Worm (Caenorhabditis elegans): ENCODE measurements around the gene T14G10.8.

T14G10.8 gene

ce11 chrIV:10144909-10145308, 1.9 kb downstream of the T14G10.8 start:
- TF ChIP-seq rnt-1 (tag; optimal IDR thresholded peaks at IDR 0.05) (no peak), K09A11.1 (tag; optimal IDR thresholded peaks at IDR 0.05; ENCODE audit: insufficient read depth) (no peak), hlh-6 (tag; optimal IDR thresholded peaks at IDR 0.05) (no peak), ahr-1 (tag; optimal IDR thresholded peaks at IDR 0.05) (no peak), madf-2 (tag; optimal IDR thresholded peaks at IDR 0.05) (no peak), dmd-4 (tag; optimal IDR thresholded peaks at IDR 0.05; ENCODE audit: borderline replicate concordance) (no peak), ztf-16 (tag; optimal IDR thresholded peaks at IDR 0.05) (no peak)

ce11 chrIV:10144487-10144886, 2.3 kb downstream of the T14G10.8 start:
- TF ChIP-seq pag-3 (tag; optimal IDR thresholded peaks at IDR 0.05; ENCODE audit: borderline replicate concordance) = no peak
- no peak for TF ChIP-seq madf-2 (tag; optimal IDR thresholded peaks at IDR 0.05)
- TF ChIP-seq fkh-10 (GFP tag; optimal IDR thresholded peaks at IDR 0.05) = no peak
- TF ChIP-seq unc-3 (GFP tag; conservative IDR thresholded peaks at IDR 0.05) = no peak
- no peak for TF ChIP-seq unc-3 (tag; optimal IDR thresholded peaks at IDR 0.05)
- no peak for TF ChIP-seq ahr-1 (tag; optimal IDR thresholded peaks at IDR 0.05)
- TF ChIP-seq che-1 (tag; optimal IDR thresholded peaks at IDR 0.05) = no peak
- TF ChIP-seq hlh-8 (tag; optimal IDR thresholded peaks at IDR 0.05) = no peak
- no peak for TF ChIP-seq gmeb-2 (tag; optimal IDR thresholded peaks at IDR 0.05)
- no peak for TF ChIP-seq elt-2 (tag; optimal IDR thresholded peaks at IDR 0.05)
- TF ChIP-seq nhr-11 (tag; optimal IDR thresholded peaks at IDR 0.05) = no peak
- no peak for TF ChIP-seq ceh-31 (tag; optimal IDR thresholded peaks at IDR 0.05)
- no peak for TF ChIP-seq ceh-34 (tag; optimal IDR thresholded peaks at IDR 0.05)
- no peak for TF ChIP-seq pqm-1 (tag; optimal IDR thresholded peaks at IDR 0.05)
- TF ChIP-seq nhr-232 (tag; optimal IDR thresholded peaks at IDR 0.05) = no peak
- TF ChIP-seq ztf-16 (tag; optimal IDR thresholded peaks at IDR 0.05) = no peak
- no peak for TF ChIP-seq ceh-48 (tag; optimal IDR thresholded peaks at IDR 0.05)

ce11 chrIV:10143640-10144039, 3.1 kb downstream of the T14G10.8 start, which contains the start of gene msp-38:
TSS of gene msp-38 (minus strand) at chrIV:10143740.
- TF ChIP-seq lin-11 (tag; optimal IDR thresholded peaks at IDR 0.05) = no peak
- no peak for TF ChIP-seq ama-1 (optimal IDR thresholded peaks at IDR 0.05)
- TF ChIP-seq ceh-34 (tag; optimal IDR thresholded peaks at IDR 0.05) = no peak
- no peak for TF ChIP-seq Y22D7AL.16 (tag; optimal IDR thresholded peaks at IDR 0.05)
- TF ChIP-seq ceh-18 (tag; optimal IDR thresholded peaks at IDR 0.05) = no peak
- TF ChIP-seq unc-55 (GFP tag; optimal IDR thresholded peaks at IDR 0.05) = no peak
- TF ChIP-seq ceh-9 (tag; optimal IDR thresholded peaks at IDR 0.05) = no peak
- no peak for TF ChIP-seq hlh-13 (GFP tag; optimal IDR thresholded peaks at IDR 0.05)
- no peak for TF ChIP-seq eyg-1 (tag; optimal IDR thresholded peaks at IDR 0.05)
- no peak for TF ChIP-seq ceh-48 (tag; optimal IDR thresholded peaks at IDR 0.05)
- no peak for TF ChIP-seq unc-42 (tag; optimal IDR thresholded peaks at IDR 0.05)
- no peak for TF ChIP-seq unc-86 (tag; optimal IDR thresholded peaks at IDR 0.05)
- TF ChIP-seq lim-6 (tag; optimal IDR thresholded peaks at IDR 0.05) = no peak
- no peak for TF ChIP-seq gmeb-2 (tag; optimal IDR thresholded peaks at IDR 0.05)
- no peak for TF ChIP-seq ztf-16 (tag; optimal IDR thresholded peaks at IDR 0.05)

ce11 chrIV:10141930-10142505, 4.8 kb downstream of the T14G10.8 start, which contains the start of the genes gst-2, gst-4 and dhs-12:
TSS of gene gst-2 (minus strand) at chrIV:10142061.
TSS of gene gst-4 (plus strand) at chrIV:10142225.
TSS of gene dhs-12 (plus strand) at chrIV:10142455.
- TF ChIP-seq ceh-45 (GFP tag; IDR thresholded peaks at IDR 0.05) = no peak
- no peak for TF ChIP-seq fax-1 (tag; optimal IDR thresholded peaks at IDR 0.05)
- no peak for TF ChIP-seq unc-3 (GFP tag; conservative IDR thresholded peaks at IDR 0.05)
- no peak for TF ChIP-seq unc-3 (tag; optimal IDR thresholded peaks at IDR 0.05)
- TF ChIP-seq ceh-18 (tag; optimal IDR thresholded peaks at IDR 0.05) = no peak
- no peak for TF ChIP-seq elt-4 (tag; optimal IDR thresholded peaks at IDR 0.05)
- TF ChIP-seq ama-1 (optimal IDR thresholded peaks at IDR 0.05) = no peak
- no peak for TF ChIP-seq che-1 (tag; optimal IDR thresholded peaks at IDR 0.05)
- no peak for TF ChIP-seq ceh-6 (GFP tag; optimal IDR thresholded peaks at IDR 0.05)
- no peak for TF ChIP-seq elt-2 (tag; optimal IDR thresholded peaks at IDR 0.05)
- TF ChIP-seq tbx-2 (tag; optimal IDR thresholded peaks at IDR 0.05) = no peak
- no peak for TF ChIP-seq nfya-1 (tag; optimal IDR thresholded peaks at IDR 0.05)
- no peak for TF ChIP-seq rnt-1 (tag; optimal IDR thresholded peaks at IDR 0.05)
- no peak for TF ChIP-seq sdc-2 (tag; optimal IDR thresholded peaks at IDR 0.05)
